Fruit fly (Drosophila melanogaster) Kc167 (cell line): ENCODE data around the gene clumsy.

Experiments used
- Sin3A ChIP-seq: fragments of >200 bp; optimal IDR thresholded peaks from 2 replicates; lab custom pipeline; 2018; ENCODE audit warnings: missing external identifiers
- psq ChIP-seq: fragments of >200 bp; optimal IDR thresholded peaks from 2 replicates; lab custom pipeline; 2017; ENCODE audit warnings: missing external identifiers

DNA sequence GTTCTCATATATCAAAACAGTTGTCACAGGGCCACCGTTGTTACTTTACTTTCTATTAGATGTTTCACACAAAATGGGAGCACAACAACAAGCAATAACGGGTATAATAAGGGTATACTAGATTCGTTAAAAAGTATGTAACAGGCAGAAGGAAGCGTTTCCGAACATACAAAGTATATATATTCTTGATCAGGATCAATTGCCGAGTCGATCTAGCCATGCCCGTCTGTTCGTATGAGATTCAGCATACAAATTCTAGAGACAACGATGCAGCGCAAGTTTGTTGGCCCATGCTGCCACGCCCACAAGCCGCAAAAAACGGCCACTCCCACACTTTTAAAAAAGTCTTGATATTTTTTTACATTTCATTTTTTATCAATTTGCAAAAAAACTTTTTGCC, 6.0 kb upstream of the clumsy start, which contains the start of gene CG31624:
- TF ChIP-seq psq (lab: Kevin White, UChicago) (no peak), Sin3A (lab: Kevin White, UChicago) (no peak)
